Worm (Caenorhabditis elegans) whole organism, young adult: ENCODE data around the gene lips-5.

ENCODE experiments used
- B0035.1 ChIP-seq: sonication (generic microtip); optimal IDR thresholded peaks from 2 replicates; lab custom pipeline; 2016; ENCODE audit warnings: missing genetic modification characterization, mild to moderate bottlenecking, missing compliant biosample characterization, missing genotype, missing genetic modification reagents
- B0261.1 ChIP-seq: sonication (generic microtip); optimal IDR thresholded peaks from 2 replicates; lab custom pipeline; 2016; ENCODE audit warnings: mild to moderate bottlenecking, missing genetic modification characterization, moderate library complexity, missing compliant biosample characterization
- F23B12.7 ChIP-seq: sonication (generic microtip); optimal IDR thresholded peaks from 2 replicates; lab custom pipeline; 2017; ENCODE audit warnings: missing genetic modification characterization, mild to moderate bottlenecking, missing compliant biosample characterization, antibody characterized with exemption, moderate library complexity; ENCODE audit not compliant: insufficient read depth
- F33H1.4 ChIP-seq: fragments of 200-800 bp; sonication (Bioruptor generic); IDR thresholded peaks from 2 replicates; pipeline ENCODE4 v1.3.6; 2022; ENCODE audit warnings: missing genetic modification reagents, missing genetic modification characterization, missing compliant biosample characterization
- F39B2.1 ChIP-seq: fragments of 200-800 bp; sonication (Bioruptor generic); IDR thresholded peaks from 2 replicates; pipeline ENCODE4 v1.3.6; 2022; ENCODE audit warnings: missing genetic modification reagents, missing genetic modification characterization, missing compliant biosample characterization
- F57C9.4 ChIP-seq: sonication (generic microtip); optimal IDR thresholded peaks from 2 replicates; lab custom pipeline; 2017; ENCODE audit warnings: mild to moderate bottlenecking, missing genetic modification characterization, missing compliant biosample characterization
- K12H6.12 ChIP-seq: fragments of 200-800 bp; sonication (Bioruptor generic); optimal IDR thresholded peaks from 2 replicates; lab custom pipeline; 2018; ENCODE audit warnings: mild to moderate bottlenecking, missing genetic modification characterization, missing compliant biosample characterization
- T07F8.4 ChIP-seq: sonication (generic microtip); optimal IDR thresholded peaks from 2 replicates; lab custom pipeline; 2016; ENCODE audit warnings: mild to moderate bottlenecking, missing genetic modification characterization, moderate library complexity, missing compliant biosample characterization
- Y53F4B.3 ChIP-seq: fragments of 200-800 bp; sonication (Bioruptor generic); IDR thresholded peaks from 2 replicates; pipeline ENCODE4 v1.3.6; 2022; ENCODE audit warnings: missing genetic modification reagents, missing genetic modification characterization, missing compliant biosample characterization
- Y53G8AR.9 ChIP-seq: fragments of 200-800 bp; sonication (Bioruptor generic); conservative IDR thresholded peaks from 2 replicates; pipeline ENCODE4 v1.3.6; 2022; ENCODE audit warnings: missing genetic modification reagents, missing genetic modification characterization, missing compliant biosample characterization
- akir-1 ChIP-seq: fragments of 200-800 bp; sonication (Bioruptor generic); optimal IDR thresholded peaks from 2 replicates; lab custom pipeline; 2018; ENCODE audit warnings: mild to moderate bottlenecking, missing genetic modification characterization, moderate library complexity, missing compliant biosample characterization
- cebp-1 ChIP-seq, 2 experiments: fragments of 200-800 bp in 1 of 2; sonication (Bioruptor generic) in 1 of 2; sonication (generic microtip) in 1 of 2; IDR thresholded peaks in 1 of 2; optimal IDR thresholded peaks in 1 of 2; 2 replicates each; pipeline versions ENCODE4 v1.3.6 to Lab custom; 2017 to 2022; ENCODE audit warnings: missing compliant biosample characterization in 2 of 2, missing genetic modification characterization in 2 of 2, mild to moderate bottlenecking in 1 of 2, missing genetic modification reagents in 1 of 2, moderate library complexity in 1 of 2
- cebp-2 ChIP-seq: fragments of 200-800 bp; sonication (Bioruptor generic); IDR thresholded peaks from 2 replicates; pipeline ENCODE4 v1.3.6; 2022; ENCODE audit warnings: missing genetic modification characterization, missing compliant biosample characterization
- ceh-40 ChIP-seq: fragments of 200-800 bp; sonication (Bioruptor generic); IDR thresholded peaks from 2 replicates; pipeline ENCODE4 v1.3.6; 2022; ENCODE audit warnings: missing genetic modification characterization, missing compliant biosample characterization
- ets-4 ChIP-seq: fragments of 200-800 bp; sonication (Bioruptor generic); optimal IDR thresholded peaks from 2 replicates; lab custom pipeline; 2018; ENCODE audit warnings: mild to moderate bottlenecking, missing genetic modification characterization, missing compliant biosample characterization
- fkh-3 ChIP-seq: sonication (generic microtip); optimal IDR thresholded peaks from 2 replicates; lab custom pipeline; 2016; ENCODE audit warnings: mild to moderate bottlenecking, missing genetic modification characterization, missing compliant biosample characterization
- gei-17 ChIP-seq: fragments of 200-800 bp; sonication (Bioruptor generic); optimal IDR thresholded peaks from 2 replicates; lab custom pipeline; 2018; ENCODE audit warnings: mild to moderate bottlenecking, missing genetic modification characterization, missing compliant biosample characterization
- hmg-20 ChIP-seq: fragments of 200-800 bp; sonication (Bioruptor generic); IDR thresholded peaks from 2 replicates; pipeline ENCODE4 v1.3.6; 2022; ENCODE audit warnings: missing genetic modification reagents, missing genetic modification characterization, missing compliant biosample characterization
- lsy-27 ChIP-seq: sonication (generic microtip); optimal IDR thresholded peaks from 2 replicates; lab custom pipeline; 2017; ENCODE audit warnings: missing genetic modification characterization, mild to moderate bottlenecking, missing compliant biosample characterization, antibody characterized with exemption, missing genotype, borderline replicate concordance; ENCODE audit not compliant: insufficient read depth
- nfya-2 ChIP-seq: fragments of 200-800 bp; sonication (Bioruptor generic); IDR thresholded peaks from 2 replicates; pipeline ENCODE4 v1.3.6; 2022; ENCODE audit warnings: missing genetic modification reagents, missing genetic modification characterization, missing compliant biosample characterization
- nhr-80 ChIP-seq: sonication (generic microtip); optimal IDR thresholded peaks from 2 replicates; lab custom pipeline; 2016; ENCODE audit warnings: missing genetic modification characterization, missing compliant biosample characterization
- pbrm-1 ChIP-seq: fragments of 200-800 bp; sonication (Bioruptor generic); IDR thresholded peaks from 2 replicates; pipeline ENCODE4 v1.3.6; 2022; ENCODE audit warnings: missing genetic modification reagents, missing genetic modification characterization, missing compliant biosample characterization
- pha-4 ChIP-seq: fragments of 150-350 bp; sonication (generic microtip); optimal IDR thresholded peaks from 2 replicates; lab custom pipeline; 2014; ENCODE audit warnings: missing biosample characterization, missing genetic modification reagents, missing genetic modification characterization
- rec-8 ChIP-seq, 2 experiments: sonication (generic microtip); optimal IDR thresholded peaks; 2 replicates each; lab custom pipeline; 2016; ENCODE audit warnings: mild to moderate bottlenecking in 2 of 2, missing genetic modification characterization in 2 of 2, missing genetic modification reagents in 2 of 2, missing genotype in 2 of 2, missing biosample characterization in 1 of 2, missing compliant biosample characterization in 1 of 2, moderate library complexity in 1 of 2
- snpc-1.3 ChIP-seq: sonication (generic microtip); optimal IDR thresholded peaks from 2 replicates; lab custom pipeline; 2017; ENCODE audit warnings: missing genetic modification characterization, mild to moderate bottlenecking, missing compliant biosample characterization, antibody characterized with exemption, moderate library complexity, missing genotype, missing genetic modification reagents; ENCODE audit not compliant: insufficient read depth
- snpc-3.4 ChIP-seq: sonication (generic microtip); optimal IDR thresholded peaks from 2 replicates; lab custom pipeline; 2017; ENCODE audit warnings: missing genetic modification characterization, mild to moderate bottlenecking, missing compliant biosample characterization, antibody characterized with exemption, moderate library complexity, missing genotype, missing genetic modification reagents
- sptf-2 ChIP-seq: fragments of 200-800 bp; sonication (Bioruptor generic); optimal IDR thresholded peaks from 2 replicates; lab custom pipeline; 2018; ENCODE audit warnings: mild to moderate bottlenecking, missing genetic modification characterization, missing compliant biosample characterization
- tbp1 ChIP-seq: fragments of 200-800 bp; sonication (Bioruptor generic); optimal IDR thresholded peaks from 2 replicates; lab custom pipeline; 2018; ENCODE audit warnings: mild to moderate bottlenecking, missing genetic modification characterization, missing compliant biosample characterization
- tbx-9 ChIP-seq: sonication (generic microtip); optimal IDR thresholded peaks from 2 replicates; lab custom pipeline; 2016; ENCODE audit warnings: borderline replicate concordance, missing genetic modification characterization, inconsistent platforms, missing compliant biosample characterization
- tlf-1 ChIP-seq: fragments of 200-800 bp; sonication (Bioruptor generic); optimal IDR thresholded peaks from 2 replicates; lab custom pipeline; 2018; ENCODE audit warnings: mild to moderate bottlenecking, missing genetic modification characterization, missing compliant biosample characterization
- zim-3 ChIP-seq: sonication (generic microtip); optimal IDR thresholded peaks from 2 replicates; lab custom pipeline; 2017; ENCODE audit warnings: mild to moderate bottlenecking, missing genetic modification characterization, moderate library complexity, missing compliant biosample characterization
- ztf-28 ChIP-seq: fragments of 200-800 bp; sonication (Bioruptor generic); IDR thresholded peaks from 2 replicates; pipeline ENCODE4 v1.3.6; 2022; ENCODE audit warnings: missing genetic modification reagents, missing genetic modification characterization, missing compliant biosample characterization
- ztf-6 ChIP-seq: fragments of 200-800 bp; sonication (Bioruptor generic); IDR thresholded peaks from 2 replicates; pipeline ENCODE4 v1.3.6; 2022; ENCODE audit warnings: missing genetic modification reagents, missing genetic modification characterization, missing compliant biosample characterization

The lips-5 gene

DNA sequence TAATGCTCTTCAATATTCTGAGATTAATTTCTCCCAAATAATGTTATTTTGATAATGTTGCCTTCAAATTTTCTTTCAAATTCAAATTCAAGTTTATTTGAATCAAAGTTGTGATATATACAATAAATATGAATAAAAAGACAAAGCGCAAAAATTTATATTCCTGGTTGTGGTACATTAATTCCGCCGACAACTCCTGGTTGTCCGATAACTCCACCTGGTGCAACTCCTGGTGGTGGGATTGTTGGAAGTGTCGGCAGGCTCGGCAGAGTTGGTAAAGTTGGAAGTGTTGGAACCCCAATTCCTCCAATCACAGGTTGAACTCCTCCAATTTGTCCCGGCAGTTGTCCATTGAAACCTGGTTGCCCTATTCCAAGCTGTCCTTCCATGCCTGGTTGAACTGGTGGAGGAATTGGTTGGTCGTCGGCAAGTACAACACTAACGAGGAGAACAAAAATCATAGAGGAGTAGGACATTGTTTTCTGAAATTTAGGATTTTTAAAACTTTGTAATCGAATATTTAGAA lies 35.4 kb downstream of the lips-5 start, which contains the start of gene K01A6.7:
K01A6.7 (minus strand) TSS at position 476 of the 526 bp plus-strand sequence.
- TF ChIP-seq cebp-2 (GFP tag; lab: Robert Waterston, UW) (no peak), zim-3 (tag; lab: Kevin White, UChicago) (no peak), lsy-27 (no peak), snpc-3.4 (tag; lab: Kevin White, UChicago) (no peak), snpc-1.3 (tag; lab: Kevin White, UChicago) (no peak), cebp-1 (GFP tag; IDR thresholded peaks at IDR 0.05; lab: Robert Waterston, UW) (no peak), cebp-1 (tag; optimal IDR thresholded peaks at IDR 0.05; lab: Kevin White, UChicago) (no peak), B0035.1 (tag; lab: Kevin White, UChicago) (no peak), K12H6.12 (tag; lab: Kevin White, UChicago) (no peak), gei-17 (GFP tag; lab: Kevin White, UChicago) (no peak), T07F8.4 (tag; lab: Kevin White, UChicago) (no peak)

DNA sequence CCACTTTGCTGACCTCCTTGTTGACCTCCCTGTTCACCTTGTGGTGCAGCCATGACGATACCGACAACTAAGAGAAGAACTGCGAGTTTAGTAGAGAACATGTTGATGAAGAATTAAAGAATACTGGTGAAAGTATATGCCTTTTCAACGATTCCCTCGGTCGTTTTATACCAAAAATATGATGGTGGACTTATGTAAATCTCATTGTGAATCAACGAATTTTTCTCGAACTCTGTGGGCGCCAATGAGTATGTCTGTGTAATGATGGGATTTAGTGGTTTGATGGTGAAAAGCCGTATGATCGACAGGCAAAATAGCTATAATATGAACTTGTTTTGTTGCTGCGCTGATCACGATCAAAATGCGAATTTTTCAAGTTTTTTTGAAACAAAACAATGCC lies 36.3 kb downstream of the lips-5 start, which contains the start of gene K01A6.8:
K01A6.8 (minus strand) TSS at position 101 of the 400 bp plus-strand sequence.
- TF ChIP-seq tlf-1 (GFP tag; lab: Kevin White, UChicago) (no peak), pbrm-1 (GFP tag; lab: Robert Waterston, UW) (no peak), Y53F4B.3 (GFP tag; lab: Robert Waterston, UW) (no peak), pha-4 (tag; lab: Kevin White, UChicago) (no peak), F33H1.4 (no peak), nfya-2 (no peak), ets-4 (no peak), ztf-6 (GFP tag; lab: Robert Waterston, UW) (no peak), sptf-2 (no peak)

DNA sequence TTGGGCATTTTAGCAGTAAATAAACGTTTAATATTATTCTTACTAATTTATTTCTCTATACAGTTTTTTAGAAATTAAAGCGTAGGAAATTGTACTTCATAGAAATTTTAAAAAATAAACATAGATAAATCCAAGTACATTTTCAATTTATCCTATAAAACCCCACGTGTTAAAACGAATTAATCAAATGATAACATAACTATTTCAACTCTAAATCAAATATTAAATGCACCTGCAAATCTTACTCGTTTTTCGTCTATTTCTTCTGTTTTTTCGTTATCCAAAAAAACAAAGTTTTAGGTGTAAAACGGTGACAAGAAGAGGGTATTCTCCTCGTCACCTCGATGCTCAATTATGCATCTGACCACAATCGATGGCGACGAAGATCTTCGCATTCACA lies 38.5 kb downstream of the lips-5 start, which contains the start of gene K01A6.6:
K01A6.6 (plus strand) TSS at position 301 of the 400 bp plus-strand sequence.
- TF ChIP-seq F39B2.1 = no peak
- TF ChIP-seq Y53G8AR.9 = no peak
- no peak for TF ChIP-seq gei-17 (GFP tag; lab: Kevin White, UChicago)
- no peak for TF ChIP-seq tbx-9
- TF ChIP-seq F23B12.7 (tag; lab: Kevin White, UChicago) = no peak

DNA sequence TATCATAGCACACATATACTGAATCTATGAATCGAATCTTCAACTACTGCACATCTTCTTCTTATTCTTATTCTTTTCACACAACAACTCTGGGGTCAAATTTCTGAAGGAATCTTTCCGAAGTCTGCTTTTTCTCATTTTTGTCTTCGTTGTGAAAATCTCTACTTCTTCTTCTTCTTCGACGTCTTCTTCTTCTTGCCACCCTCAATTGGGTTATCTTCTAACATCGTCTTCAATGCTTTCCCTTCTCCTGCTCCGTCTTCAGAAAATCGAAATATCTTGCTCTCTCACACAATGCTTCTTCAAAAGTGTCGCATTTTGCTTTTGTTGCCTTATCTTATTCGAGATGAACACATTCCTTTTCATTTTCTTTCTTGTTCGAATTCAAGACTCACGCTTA lies 50.3 kb downstream of the lips-5 start:
- TF ChIP-seq F23B12.7 (tag; lab: Kevin White, UChicago) = no peak
- TF ChIP-seq fkh-3 (tag; lab: Kevin White, UChicago) = no peak
- no peak for TF ChIP-seq hmg-20 (GFP tag; lab: Robert Waterston, UW)
- no peak for TF ChIP-seq Y53F4B.3 (GFP tag; lab: Robert Waterston, UW)
- no peak for TF ChIP-seq tbp1 (GFP tag; lab: Kevin White, UChicago)
- no peak for TF ChIP-seq ceh-40 (GFP tag; lab: Robert Waterston, UW)
- TF ChIP-seq ztf-28 (GFP tag; lab: Robert Waterston, UW) = no peak
- TF ChIP-seq akir-1 = no peak
- TF ChIP-seq lsy-27 = no peak
- no peak for TF ChIP-seq cebp-1 (GFP tag; IDR thresholded peaks at IDR 0.05; lab: Robert Waterston, UW)
- TF ChIP-seq cebp-1 (tag; optimal IDR thresholded peaks at IDR 0.05; lab: Kevin White, UChicago) = no peak

DNA sequence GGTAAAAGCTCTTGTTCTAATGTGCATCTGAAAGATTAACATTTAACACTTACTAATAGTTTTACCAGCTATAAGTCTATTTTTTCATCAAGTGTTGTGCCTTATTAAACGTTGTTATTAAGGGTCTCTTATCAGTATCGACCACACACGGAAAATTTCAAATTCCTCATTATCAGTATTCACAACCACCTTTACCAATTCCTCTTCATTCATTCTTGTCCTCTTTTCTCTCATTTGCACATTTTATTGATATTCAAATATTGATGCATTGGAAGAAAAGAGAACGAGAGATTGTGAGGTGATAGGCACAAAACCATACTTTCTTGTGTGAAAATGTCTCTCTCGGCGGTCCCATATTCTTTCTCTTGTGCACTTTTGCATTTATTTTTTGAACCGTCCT lies 51.7 kb downstream of the lips-5 start:
- TF ChIP-seq B0261.1 (tag; lab: Kevin White, UChicago) (no peak), ztf-28 (GFP tag; lab: Robert Waterston, UW) (no peak), K12H6.12 (tag; lab: Kevin White, UChicago) (no peak), F57C9.4 (tag; lab: Kevin White, UChicago) (no peak), nhr-80 (tag; lab: Kevin White, UChicago) (peak; percentile 54), rec-8 (tag; optimal IDR thresholded peaks at IDR 0.05; lab: Kevin White, UChicago) (no peak)
